Fruit fly (Drosophila melanogaster): ENCODE data around the gene CG14506.
A peak's percentile ranks its signal among the peaks of the same experiment; 100 is the strongest.

The CG14506 gene

DNA sequence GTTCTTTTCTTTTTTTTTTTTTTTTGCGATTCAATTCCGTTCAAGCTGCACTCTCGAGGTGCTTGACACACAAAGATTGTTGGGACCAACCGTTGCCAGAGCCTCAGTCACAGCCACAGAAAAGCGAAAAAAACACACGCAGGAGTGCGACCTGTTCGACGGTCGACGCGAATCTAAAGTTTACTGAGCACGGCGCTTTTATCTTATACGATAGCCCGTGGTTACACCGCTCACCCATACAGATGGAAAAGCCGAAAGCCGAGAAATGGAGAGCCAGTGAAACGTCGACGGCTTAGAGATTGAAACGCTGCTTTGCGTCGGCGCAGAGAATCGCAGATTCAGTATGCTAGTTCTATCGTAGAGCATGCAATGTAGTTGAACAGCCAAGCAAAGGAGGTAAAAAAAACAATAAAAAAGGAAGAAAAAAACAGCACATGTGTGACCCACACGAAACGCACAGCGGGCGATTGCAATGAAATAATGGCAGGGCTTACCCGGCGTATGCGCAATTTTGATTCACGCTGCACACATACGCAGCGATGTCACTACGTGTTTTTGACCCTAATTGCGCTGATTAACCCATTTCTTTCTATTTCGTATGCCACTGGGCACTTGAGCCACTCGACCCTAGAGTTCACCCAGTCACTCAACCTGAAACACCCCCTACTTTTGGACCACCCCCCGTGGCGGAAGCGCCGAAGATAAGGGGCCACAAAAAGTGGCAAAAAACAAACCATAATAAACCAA is 46.5 kb downstream of the CG14506 start, which contains the start of gene SP1029 (continued):
- TF ChIP-seq hkb (optimal IDR thresholded peaks at IDR 0.05) = no peak
- no peak for TF ChIP-seq hkb (GFP tag; IDR thresholded peaks at IDR 0.05)
- TF ChIP-seq grn (GFP tag; optimal IDR thresholded peaks at IDR 0.05) = no peak
- TF ChIP-seq Xrp1 (GFP tag; IDR thresholded peaks at IDR 0.05) = no peak
- no peak for TF ChIP-seq emc (GFP tag; optimal IDR thresholded peaks at IDR 0.05)
- peak in 1 of 2 experiments; percentile 35 for TF ChIP-seq bsh (GFP tag; optimal IDR thresholded peaks at IDR 0.05)
- no peak for TF ChIP-seq Opbp (GFP tag; IDR thresholded peaks at IDR 0.05; ENCODE audit: partially characterized antibody)
- TF ChIP-seq Trl (optimal IDR thresholded peaks at IDR 0.05) = peak in 1 of 2 experiments; percentile 12
- no peak for TF ChIP-seq Trl (GFP tag; optimal IDR thresholded peaks at IDR 0.05)
- TF ChIP-seq CTCF (GFP tag; optimal IDR thresholded peaks at IDR 0.05) = no peak
- TF ChIP-seq Hmr (GFP tag; optimal IDR thresholded peaks at IDR 0.05) = no peak
- TF ChIP-seq slbo (GFP tag; IDR thresholded peaks at IDR 0.05) = no peak
- TF ChIP-seq gro (GFP tag; optimal IDR thresholded peaks at IDR 0.05) = no peak
- TF ChIP-seq klu (GFP tag; IDR thresholded peaks at IDR 0.05) = no peak
- TF ChIP-seq MESR4 (GFP tag; optimal IDR thresholded peaks at IDR 0.05) = no peak
- TF ChIP-seq wek (GFP tag; optimal IDR thresholded peaks at IDR 0.05) = no peak
- peak; percentile 36 for TF ChIP-seq Jarid2 (GFP tag; optimal IDR thresholded peaks at IDR 0.05)
- peak; percentile 39 for TF ChIP-seq Ets65A (GFP tag)
- TF ChIP-seq nom (GFP tag; optimal IDR thresholded peaks at IDR 0.05) = no peak
- no peak for TF ChIP-seq CG3726 (GFP tag; IDR thresholded peaks at IDR 0.05)
- peak; percentile 51 for TF ChIP-seq Med (GFP tag)
- no peak for TF ChIP-seq oc (tag; optimal IDR thresholded peaks at IDR 0.05)
- peak; percentile 36; the same call in 1 of the 2 replicates for TF ChIP-seq Drgx (GFP tag; IDR thresholded peaks at IDR 0.05)
- no peak for TF ChIP-seq CG30431 (GFP tag; optimal IDR thresholded peaks at IDR 0.05)

DNA sequence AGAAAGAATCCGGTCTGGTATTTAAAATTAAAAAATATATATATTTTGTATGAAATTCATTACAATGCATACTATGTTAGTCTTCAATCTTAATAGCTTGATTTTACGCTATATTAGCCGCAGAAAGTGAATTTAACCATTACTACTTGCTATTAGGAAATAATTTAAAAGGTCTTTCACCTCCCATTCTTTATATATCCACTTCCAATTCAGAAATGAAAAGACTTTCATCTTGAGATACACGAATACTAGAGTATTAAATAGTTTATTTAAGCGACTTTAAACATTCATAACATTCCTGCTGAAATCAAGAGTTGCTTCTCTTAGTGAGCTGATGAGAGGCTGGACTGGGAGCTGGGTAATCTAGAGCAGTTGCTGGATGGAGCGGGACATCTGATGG is 52.3 kb downstream of the CG14506 start, which contains the start of gene CG31445:
TSS of gene CG31445 (minus strand) at position 101 of the 400 bp plus-strand sequence.
- TF ChIP-seq CG7928 (GFP tag; optimal IDR thresholded peaks at IDR 0.05) (no peak), CG6683 (GFP tag; optimal IDR thresholded peaks at IDR 0.05) (no peak), zfh1 (GFP tag; IDR thresholded peaks at IDR 0.05) (no peak), CG11398 (GFP tag; optimal IDR thresholded peaks at IDR 0.05) (no peak), Scr (GFP tag; IDR thresholded peaks at IDR 0.05; ENCODE audit: partially characterized antibody) (no peak), Doc2 (GFP tag; IDR thresholded peaks at IDR 0.05) (no peak), schlank (tag; optimal IDR thresholded peaks at IDR 0.05) (no peak), CG3163 (GFP tag; optimal IDR thresholded peaks at IDR 0.05) (no peak), CG3726 (GFP tag; IDR thresholded peaks at IDR 0.05) (no peak), CG2202 (tag; optimal IDR thresholded peaks at IDR 0.05) (no peak), D (optimal IDR thresholded peaks at IDR 0.05) (no peak), D (GFP tag; optimal IDR thresholded peaks at IDR 0.05) (no peak), Hmx (GFP tag; optimal IDR thresholded peaks at IDR 0.05) (no peak), nerfin-1 (tag; optimal IDR thresholded peaks at IDR 0.05) (no peak), Spps (tag; optimal IDR thresholded peaks at IDR 0.05) (no peak), CG9727 (GFP tag; optimal IDR thresholded peaks at IDR 0.05) (no peak), seq (GFP tag; IDR thresholded peaks at IDR 0.05) (no peak)

Data from whole organism, embryonic.